Fruit fly (Drosophila melanogaster) whole organism: Measurements from ENCODE around the gene Nplp4.

ENCODE experiments used
- Dll ChIP-seq: fragments of >200 bp; optimal IDR thresholded peaks from 2 replicates; lab custom pipeline; 2017
- EcR ChIP-seq, 2 experiments: fragments of >200 bp; optimal IDR thresholded peaks; 2 replicates each; lab custom pipeline; 2017; ENCODE audit warnings: missing biosample characterization in 2 of 2, missing genetic modification characterization in 2 of 2, missing genetic modification reagents in 2 of 2
- pan ChIP-seq: fragments of >200 bp; optimal IDR thresholded peaks from 2 replicates; lab custom pipeline; 2017
- usp ChIP-seq: fragments of >200 bp; optimal IDR thresholded peaks from 2 replicates; lab custom pipeline; 2017; ENCODE audit warnings: missing biosample characterization, missing genetic modification characterization, mixed read lengths

dm6 chr2L:2008114-2008513, at the start of gene Nplp4:
- no peak for TF ChIP-seq Dll (lab: Kevin White, UChicago)
- TF ChIP-seq EcR (GFP tag; optimal IDR thresholded peaks at IDR 0.05; lab: Kevin White, UChicago), result no peak
- no peak for TF ChIP-seq usp (GFP tag; lab: Kevin White, UChicago)
- TF ChIP-seq pan (lab: Kevin White, UChicago), result no peak
